Worm (Caenorhabditis elegans): ENCODE measurements around the gene brc-1.

brc-1 gene

DNA sequence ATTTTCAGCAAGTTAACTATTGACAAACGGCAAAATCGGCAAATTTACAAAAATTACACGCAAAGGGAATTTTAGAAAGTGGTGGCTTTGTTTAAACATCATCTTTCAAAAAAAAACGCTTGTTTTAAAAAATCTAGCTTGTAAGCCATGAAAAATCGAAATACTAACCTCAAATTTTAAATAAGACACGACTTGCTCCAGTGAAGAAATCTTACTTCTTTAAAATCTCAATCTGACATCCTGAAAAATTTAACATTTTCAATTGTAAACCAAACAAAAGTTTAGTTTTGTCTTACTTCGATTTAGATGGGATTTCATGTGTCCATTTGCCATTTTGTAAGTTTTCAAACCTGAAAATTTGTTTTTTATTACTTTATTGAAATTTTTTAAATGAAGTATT is 31.0 kb downstream of the brc-1 start:
- TF ChIP-seq ztf-3 (GFP tag; optimal IDR thresholded peaks at IDR 0.05) = no peak
- no peak for TF ChIP-seq dpff-1 (tag; optimal IDR thresholded peaks at IDR 0.05)
- no peak for TF ChIP-seq F37B4.10 (GFP tag; IDR thresholded peaks at IDR 0.05)
- TF ChIP-seq fkh-3 (tag; optimal IDR thresholded peaks at IDR 0.05) = no peak
- TF ChIP-seq unc-130 (GFP tag; optimal IDR thresholded peaks at IDR 0.05) = no peak
- TF ChIP-seq xnd-1 (tag; optimal IDR thresholded peaks at IDR 0.05) = no peak
- no peak for TF ChIP-seq F22D6.2 (tag; optimal IDR thresholded peaks at IDR 0.05)
- TF ChIP-seq ztf-26 (tag; optimal IDR thresholded peaks at IDR 0.05) = no peak
- TF ChIP-seq nhr-27 (tag; optimal IDR thresholded peaks at IDR 0.05) = no peak
- no peak for TF ChIP-seq Y53F4B.3 (GFP tag; IDR thresholded peaks at IDR 0.05)
- TF ChIP-seq bed-1 (GFP tag; IDR thresholded peaks at IDR 0.05) = no peak
- TF ChIP-seq sptf-2 (GFP tag; optimal IDR thresholded peaks at IDR 0.05) = no peak
- no peak for TF ChIP-seq C17E4.6 (GFP tag; IDR thresholded peaks at IDR 0.05)
- TF ChIP-seq hlh-26 (GFP tag; conservative IDR thresholded peaks at IDR 0.05) = no peak
- no peak for TF ChIP-seq F39B2.1 (GFP tag; IDR thresholded peaks at IDR 0.05)
- TF ChIP-seq nhr-90 (tag; optimal IDR thresholded peaks at IDR 0.05) = no peak
- no peak for TF ChIP-seq Y95B8A.8 (GFP tag; IDR thresholded peaks at IDR 0.05)
- no peak for TF ChIP-seq F52B5.7 (tag; optimal IDR thresholded peaks at IDR 0.05)
- no peak for TF ChIP-seq sdz-38 (tag; optimal IDR thresholded peaks at IDR 0.05)
- no peak for TF ChIP-seq gei-17 (GFP tag; optimal IDR thresholded peaks at IDR 0.05)

DNA sequence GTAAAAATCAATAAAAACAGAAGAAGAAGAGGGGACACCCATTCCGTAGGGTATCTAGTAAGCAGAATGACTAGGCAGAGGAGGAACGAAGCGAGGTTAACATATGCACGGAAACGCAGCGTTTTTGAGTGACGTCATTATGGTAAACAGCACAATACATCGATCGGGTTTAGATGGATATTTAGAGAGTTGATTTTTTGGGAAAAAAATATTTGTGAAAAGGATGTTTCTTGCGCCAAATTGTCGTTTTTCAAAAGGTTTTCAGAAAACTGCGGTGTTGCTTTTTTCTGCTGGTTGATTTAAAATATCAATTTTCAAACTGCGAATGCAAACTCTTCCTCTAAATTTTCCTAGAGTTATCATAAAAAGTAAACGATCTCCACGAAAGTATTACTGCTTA is 31.4 kb downstream of the brc-1 start, which contains the start of gene C36A4.10:
Gene C36A4.10, minus strand, starts transcription at position 101 of the 400 bp plus-strand sequence.
- no peak for TF ChIP-seq pbrm-1 (GFP tag; IDR thresholded peaks at IDR 0.05)
- TF ChIP-seq D2030.7 (GFP tag; IDR thresholded peaks at IDR 0.05) = no peak
- TF ChIP-seq lir-1 (GFP tag; conservative IDR thresholded peaks at IDR 0.05) = no peak
- TF ChIP-seq let-607 (tag; optimal IDR thresholded peaks at IDR 0.05) = no peak
- TF ChIP-seq egl-44 (GFP tag; IDR thresholded peaks at IDR 0.05) = no peak
- no peak for TF ChIP-seq ztf-25 (GFP tag; IDR thresholded peaks at IDR 0.05)
- no peak for TF ChIP-seq F10E7.11 (tag; optimal IDR thresholded peaks at IDR 0.05)
- no peak for TF ChIP-seq rpc-1 (optimal IDR thresholded peaks at IDR 0.05)
- TF ChIP-seq rpc-1 (tag; optimal IDR thresholded peaks at IDR 0.05) = no peak
- TF ChIP-seq ztf-26 (tag; optimal IDR thresholded peaks at IDR 0.05) = no peak
- no peak for TF ChIP-seq hmg-1.2 (GFP tag; IDR thresholded peaks at IDR 0.05)
- no peak for TF ChIP-seq F39B2.1 (GFP tag; IDR thresholded peaks at IDR 0.05)
- TF ChIP-seq nhr-120 (GFP tag; IDR thresholded peaks at IDR 0.05) = no peak
- no peak for TF ChIP-seq snpc-4 (GFP tag; optimal IDR thresholded peaks at IDR 0.05)
- TF ChIP-seq snpc-4 (tag; optimal IDR thresholded peaks at IDR 0.05) = no peak
- no peak for TF ChIP-seq C06A6.2 (GFP tag; conservative IDR thresholded peaks at IDR 0.05)
- TF ChIP-seq dox-1 (GFP tag; IDR thresholded peaks at IDR 0.05) = no peak
- TF ChIP-seq cebp-2 (GFP tag; IDR thresholded peaks at IDR 0.05) = no peak
- TF ChIP-seq hsf-1 (GFP tag; IDR thresholded peaks at IDR 0.05) = no peak
- TF ChIP-seq pha-4 (tag; optimal IDR thresholded peaks at IDR 0.05) = no peak
- TF ChIP-seq tlf-1 (GFP tag; optimal IDR thresholded peaks at IDR 0.05) = no peak
- no peak for TF ChIP-seq egl-18 (GFP tag; IDR thresholded peaks at IDR 0.05)

DNA sequence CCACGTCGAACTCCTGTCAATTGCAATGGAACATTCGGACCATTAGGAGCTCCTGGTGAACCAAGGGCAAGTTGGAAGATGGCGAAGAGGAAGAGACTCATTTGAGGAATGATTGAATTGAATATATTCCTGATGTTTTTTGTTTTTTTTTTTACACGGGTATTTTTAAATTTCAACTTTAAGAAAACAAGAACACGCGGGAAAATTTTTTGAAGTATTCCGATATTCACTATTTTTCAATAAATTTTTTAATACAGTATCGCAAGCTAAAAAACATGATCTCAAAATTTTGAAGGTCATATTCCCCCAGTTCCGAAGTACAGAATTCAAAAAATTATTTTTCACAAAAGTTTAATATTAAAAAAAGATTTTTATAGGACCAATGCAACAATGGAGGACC is 33.7 kb downstream of the brc-1 start, which contains the start of gene cnnm-5:
Gene cnnm-5, minus strand, starts transcription at position 101 of the 400 bp plus-strand sequence.
- TF ChIP-seq atf-7 (tag; optimal IDR thresholded peaks at IDR 0.05) = no peak
- TF ChIP-seq let-526 (GFP tag; IDR thresholded peaks at IDR 0.05) = no peak
- TF ChIP-seq attf-6 (GFP tag; IDR thresholded peaks at IDR 0.05) = no peak
- no peak for TF ChIP-seq lsy-27 (tag; optimal IDR thresholded peaks at IDR 0.05; ENCODE audit: borderline replicate concordance, insufficient read depth)
- TF ChIP-seq ZK185.1 (tag; optimal IDR thresholded peaks at IDR 0.05; ENCODE audit: poor library complexity, severe bottlenecking) = no peak
- no peak for TF ChIP-seq hmg-20 (GFP tag; IDR thresholded peaks at IDR 0.05)
- TF ChIP-seq B0035.1 (tag; optimal IDR thresholded peaks at IDR 0.05) = no peak
- no peak for TF ChIP-seq snpc-4 (GFP tag; optimal IDR thresholded peaks at IDR 0.05)
- no peak for TF ChIP-seq snpc-4 (tag; optimal IDR thresholded peaks at IDR 0.05)
